Fruit fly (Drosophila melanogaster): ENCODE measurements around the gene Xpac.
A peak's percentile ranks its signal among the peaks of the same experiment; 100 is the strongest.

Xpac gene

dm6 chrX:4105830-4106233 lies 1.8 kb upstream of the Xpac start, which contains the start of gene cib (continued):
- no peak for TF ChIP-seq Dip3 (GFP tag; optimal IDR thresholded peaks at IDR 0.05)
- peak; percentile 68 for TF ChIP-seq HmgD (GFP tag; optimal IDR thresholded peaks at IDR 0.05)
- no peak for TF ChIP-seq Atf6 (GFP tag; IDR thresholded peaks at IDR 0.05)
- TF ChIP-seq maf-S (GFP tag; optimal IDR thresholded peaks at IDR 0.05): peak; percentile 22
- TF ChIP-seq CG31365 (tag; optimal IDR thresholded peaks at IDR 0.05): peak; percentile 11
- peak; percentile 13 for TF ChIP-seq CG12155 (GFP tag; optimal IDR thresholded peaks at IDR 0.05)
- TF ChIP-seq CG8089 (GFP tag; optimal IDR thresholded peaks at IDR 0.05): peak; percentile 6
- peak; percentile 18 for TF ChIP-seq Dek (tag; optimal IDR thresholded peaks at IDR 0.05)
- TF ChIP-seq CG11560 (tag; IDR thresholded peaks at IDR 0.05): peak; percentile 86; the same call in 2 of the 3 replicates
- no peak for TF ChIP-seq CG6654 (GFP tag; optimal IDR thresholded peaks at IDR 0.05)
- TF ChIP-seq CG31441 (GFP tag; IDR thresholded peaks at IDR 0.05): peak; percentile 39; the same call in 1 of the 2 replicates
- peak; percentile 98 for TF ChIP-seq CG9797 (GFP tag; optimal IDR thresholded peaks at IDR 0.05)
- peak; percentile 87 for TF ChIP-seq BEAF-32 (GFP tag; optimal IDR thresholded peaks at IDR 0.05)
- TF ChIP-seq Jarid2 (GFP tag; optimal IDR thresholded peaks at IDR 0.05): peak; percentile 82
- TF ChIP-seq Max (GFP tag; optimal IDR thresholded peaks at IDR 0.05): peak; percentile 51
- peak; percentile 17 for TF ChIP-seq Sin3A (optimal IDR thresholded peaks at IDR 0.05)
- TF ChIP-seq Ets97D (GFP tag; optimal IDR thresholded peaks at IDR 0.05): peak; percentile 83
- TF ChIP-seq bigmax (GFP tag; optimal IDR thresholded peaks at IDR 0.05): peak; percentile 23
- no peak for TF ChIP-seq pnt (GFP tag; optimal IDR thresholded peaks at IDR 0.05)
- peak; percentile 77 for TF ChIP-seq unc-4 (GFP tag; IDR thresholded peaks at IDR 0.05; ENCODE audit: partially characterized antibody)
- 0 out of 3 replicates have a peak, but pooled peaks have one; percentile 19 for TF ChIP-seq sr (GFP tag; IDR thresholded peaks at IDR 0.05)
- peak; percentile 37 for TF ChIP-seq Deaf1 (tag; optimal IDR thresholded peaks at IDR 0.05)
- TF ChIP-seq ken (GFP tag; IDR thresholded peaks at IDR 0.05): 0 out of 3 replicates have a peak, but pooled peaks have one; percentile 39
- TF ChIP-seq mld (GFP tag; IDR thresholded peaks at IDR 0.05; ENCODE audit: partially characterized antibody): peak; percentile 84; the same call in 2 of the 3 replicates
- TF ChIP-seq Oaz (GFP tag; IDR thresholded peaks at IDR 0.05): no peak
- TF ChIP-seq D (optimal IDR thresholded peaks at IDR 0.05): no peak
- TF ChIP-seq D (GFP tag; optimal IDR thresholded peaks at IDR 0.05): no peak
- no peak for TF ChIP-seq aop (GFP tag; IDR thresholded peaks at IDR 0.05)
- TF ChIP-seq CG8478 (optimal IDR thresholded peaks at IDR 0.05): peak; percentile 19
- peak; percentile 82 for TF ChIP-seq Scr (GFP tag; IDR thresholded peaks at IDR 0.05; ENCODE audit: partially characterized antibody)
- peak; percentile 64 for TF ChIP-seq nerfin-2 (GFP tag; IDR thresholded peaks at IDR 0.05; ENCODE audit: partially characterized antibody)
- peak; percentile 89 for TF ChIP-seq Bgb (GFP tag; IDR thresholded peaks at IDR 0.05; ENCODE audit: partially characterized antibody)
- TF ChIP-seq CG18599 (GFP tag; optimal IDR thresholded peaks at IDR 0.05): peak; percentile 22
- TF ChIP-seq CG10321 (GFP tag; IDR thresholded peaks at IDR 0.05): no peak
- TF ChIP-seq Dfd (GFP tag; optimal IDR thresholded peaks at IDR 0.05): no peak
- peak; percentile 99 for TF ChIP-seq Lhr (GFP tag; optimal IDR thresholded peaks at IDR 0.05)
- TF ChIP-seq TFAM (GFP tag; optimal IDR thresholded peaks at IDR 0.05): no peak
- TF ChIP-seq row (GFP tag; IDR thresholded peaks at IDR 0.05): peak; percentile 77
- TF ChIP-seq ttk (GFP tag; IDR thresholded peaks at IDR 0.05): no peak
- no peak for TF ChIP-seq CG5953 (GFP tag; IDR thresholded peaks at IDR 0.05)
- TF ChIP-seq dm (GFP tag; optimal IDR thresholded peaks at IDR 0.05): no peak
- peak; percentile 81 for TF ChIP-seq CTCF (GFP tag; optimal IDR thresholded peaks at IDR 0.05)
- TF ChIP-seq salm (tag; optimal IDR thresholded peaks at IDR 0.05): peak; percentile 25
- peak; percentile 50 for TF ChIP-seq Side (GFP tag; optimal IDR thresholded peaks at IDR 0.05)
- peak; percentile 61 for TF ChIP-seq her (GFP tag; optimal IDR thresholded peaks at IDR 0.05)
- no peak for TF ChIP-seq CG18764 (GFP tag; optimal IDR thresholded peaks at IDR 0.05)
- TF ChIP-seq CG11456 (GFP tag; IDR thresholded peaks at IDR 0.05): 0 out of 3 replicates have a peak, but pooled peaks have one; percentile 34
- TF ChIP-seq CG1024 (GFP tag; IDR thresholded peaks at IDR 0.05): no peak
- peak; percentile 68; the same call in 1 of the 2 replicates for TF ChIP-seq inv (GFP tag; IDR thresholded peaks at IDR 0.05; ENCODE audit: partially characterized antibody)
- TF ChIP-seq pfk (GFP tag; optimal IDR thresholded peaks at IDR 0.05): no peak
- TF ChIP-seq vfl (GFP tag; optimal IDR thresholded peaks at IDR 0.05): no peak
- TF ChIP-seq HLH54F (GFP tag; optimal IDR thresholded peaks at IDR 0.05): peak; percentile 15
- TF ChIP-seq NFAT (GFP tag; IDR thresholded peaks at IDR 0.05): no peak

All from whole organism, embryonic.